Worm (Caenorhabditis elegans): Measurements from ENCODE around the gene rps-13.

Gene rps-13

ce11 chrIII:6360114-6360513 lies 14.7 kb downstream of the rps-13 start (continued):
- peak in 1 of 2 experiments; percentile 96 for TF ChIP-seq unc-62 (GFP tag; optimal IDR thresholded peaks at IDR 0.05 in 1 of 2)
- TF ChIP-seq unc-62 (tag; optimal IDR thresholded peaks at IDR 0.05), result no peak
- peak; percentile 96 for TF ChIP-seq aha-1 (tag)
- TF ChIP-seq hlh-30 (tag; optimal IDR thresholded peaks at IDR 0.05; ENCODE audit: insufficient read depth), result peak; percentile 52
- no peak for TF ChIP-seq duxl-1 (tag; optimal IDR thresholded peaks at IDR 0.05; ENCODE audit: poor library complexity)
- peak; percentile 72 for TF ChIP-seq hlh-11 (tag; optimal IDR thresholded peaks at IDR 0.05)
- TF ChIP-seq F10B5.3 (tag; optimal IDR thresholded peaks at IDR 0.05), result no peak
- no peak for TF ChIP-seq ctbp-1 (GFP tag; IDR thresholded peaks at IDR 0.05)
- no peak for TF ChIP-seq daf-16 (GFP tag; optimal IDR thresholded peaks at IDR 0.05)
- no peak for TF ChIP-seq daf-16 (tag; optimal IDR thresholded peaks at IDR 0.05)
- no peak for TF ChIP-seq ceh-44 (GFP tag; IDR thresholded peaks at IDR 0.05)
- TF ChIP-seq mep-1 (tag; optimal IDR thresholded peaks at IDR 0.05), result no peak
- TF ChIP-seq lin-39 (tag; optimal IDR thresholded peaks at IDR 0.05), result no peak
- TF ChIP-seq attf-4 (tag; optimal IDR thresholded peaks at IDR 0.05), result no peak
- TF ChIP-seq dmd-9 (GFP tag; IDR thresholded peaks at IDR 0.05), result no peak
- TF ChIP-seq Y48G9A.11 (GFP tag; IDR thresholded peaks at IDR 0.05), result no peak
- TF ChIP-seq F26F4.8 (GFP tag; conservative IDR thresholded peaks at IDR 0.05), result no peak
- TF ChIP-seq dpl-1 (GFP tag; optimal IDR thresholded peaks at IDR 0.05), result no peak
- no peak for TF ChIP-seq nhr-11 (tag; optimal IDR thresholded peaks at IDR 0.05)
- TF ChIP-seq snpc-1.2 (GFP tag; IDR thresholded peaks at IDR 0.05), result no peak
- TF ChIP-seq saeg-2 (GFP tag; IDR thresholded peaks at IDR 0.05), result no peak
- TF ChIP-seq nhr-10 (tag; optimal IDR thresholded peaks at IDR 0.05), result no peak
- no peak for TF ChIP-seq nhr-25 (tag; optimal IDR thresholded peaks at IDR 0.05; ENCODE audit: borderline replicate concordance, insufficient read depth)
- TF ChIP-seq snpc-4 (tag; optimal IDR thresholded peaks at IDR 0.05), result no peak
- peak; percentile 38 for TF ChIP-seq nhr-76 (tag; optimal IDR thresholded peaks at IDR 0.05)
- TF ChIP-seq arid-1 (GFP tag; conservative IDR thresholded peaks at IDR 0.05), result no peak
- no peak for TF ChIP-seq F49E8.2 (tag; optimal IDR thresholded peaks at IDR 0.05; ENCODE audit: borderline replicate concordance)
- no peak for TF ChIP-seq nhr-111 (GFP tag; optimal IDR thresholded peaks at IDR 0.05)
- TF ChIP-seq sdz-12 (GFP tag; optimal IDR thresholded peaks at IDR 0.05), result no peak
- TF ChIP-seq unc-39 (tag; optimal IDR thresholded peaks at IDR 0.05), result no peak
- TF ChIP-seq mes-2 (tag; optimal IDR thresholded peaks at IDR 0.05; ENCODE audit: poor library complexity, severe bottlenecking), result peak; percentile 1
- TF ChIP-seq lir-3 (tag; optimal IDR thresholded peaks at IDR 0.05), result no peak
- no peak for TF ChIP-seq ztf-7 (tag; optimal IDR thresholded peaks at IDR 0.05)
- TF ChIP-seq daf-8 (GFP tag; IDR thresholded peaks at IDR 0.05), result no peak
- TF ChIP-seq mdl-1 (tag; optimal IDR thresholded peaks at IDR 0.05), result peak in 1 of 2 experiments; percentile 12
- no peak for TF ChIP-seq nhr-42 (GFP tag; IDR thresholded peaks at IDR 0.05)
- TF ChIP-seq F37D6.2 (tag; optimal IDR thresholded peaks at IDR 0.05), result no peak
- TF ChIP-seq spr-1 (tag; optimal IDR thresholded peaks at IDR 0.05), result no peak
- TF ChIP-seq lsy-2 (tag; optimal IDR thresholded peaks at IDR 0.05), result peak in 1 of 2 experiments; percentile 31
- no peak for TF ChIP-seq pha-4 (GFP tag; IDR thresholded peaks at IDR 0.05)
- no peak for TF ChIP-seq pha-4 (tag; optimal IDR thresholded peaks at IDR 0.05)
- no peak for TF ChIP-seq madf-5 (GFP tag; IDR thresholded peaks at IDR 0.05)
- TF ChIP-seq fos-1 (tag; optimal IDR thresholded peaks at IDR 0.05), result no peak
- no peak for TF ChIP-seq hif-1 (tag; optimal IDR thresholded peaks at IDR 0.05)
- no peak for TF ChIP-seq ceh-82 (tag; optimal IDR thresholded peaks at IDR 0.05)
- no peak for TF ChIP-seq zip-2 (tag; optimal IDR thresholded peaks at IDR 0.05)
- no peak for TF ChIP-seq lin-13 (GFP tag; optimal IDR thresholded peaks at IDR 0.05)
- no peak for TF ChIP-seq T20F7.1 (GFP tag; optimal IDR thresholded peaks at IDR 0.05)
